Fruit fly (Drosophila melanogaster) whole organism, embryonic: ENCODE results near the gene CG2691.

Source experiments
- Asciz ChIP-seq: fragments of 200-800 bp; sonication (Bioruptor generic); optimal IDR thresholded peaks from 2 replicates; lab custom pipeline; 2017; ENCODE audit warnings: missing biosample characterization, mild to moderate bottlenecking, missing genetic modification characterization, missing genetic modification reagents
- Bdp1 ChIP-seq: fragments of 200-800 bp; sonication (Bioruptor generic); optimal IDR thresholded peaks from 3 replicates; lab custom pipeline; 2016; ENCODE audit warnings: missing biosample characterization, missing genetic modification characterization
- Bteb2 ChIP-seq: fragments of 200-800 bp; sonication (Bioruptor generic); optimal IDR thresholded peaks from 2 replicates; lab custom pipeline; 2016; ENCODE audit warnings: missing biosample characterization, missing genetic modification characterization
- CG10979 ChIP-seq: fragments of 200-800 bp; sonication (Bioruptor generic); optimal IDR thresholded peaks from 2 replicates; lab custom pipeline; 2018; ENCODE audit warnings: missing biosample characterization, mild to moderate bottlenecking, missing genetic modification characterization, moderate library complexity
- CG11093 ChIP-seq: fragments of 200-800 bp; sonication (Bioruptor generic); IDR thresholded peaks from 3 replicates; pipeline ENCODE4 v1.3.6; 2022; ENCODE audit warnings: missing biosample characterization, missing genetic modification characterization
- CG12104 ChIP-seq: fragments of 200-800 bp; sonication (Bioruptor generic); optimal IDR thresholded peaks from 3 replicates; lab custom pipeline; 2016; ENCODE audit warnings: missing biosample characterization, missing genetic modification characterization
- CG15479 ChIP-seq: fragments of 200-800 bp; sonication (Bioruptor generic); optimal IDR thresholded peaks from 3 replicates; lab custom pipeline; 2019; ENCODE audit warnings: missing biosample characterization, mild to moderate bottlenecking, missing genetic modification characterization, moderate library complexity
- CG15601 ChIP-seq: fragments of 200-800 bp; sonication (Bioruptor generic); optimal IDR thresholded peaks from 3 replicates; lab custom pipeline; 2019; ENCODE audit warnings: missing biosample characterization, mild to moderate bottlenecking, missing genetic modification characterization, moderate library complexity
- CG16815 ChIP-seq: fragments of 200-800 bp; sonication (Bioruptor generic); optimal IDR thresholded peaks from 3 replicates; lab custom pipeline; 2017; ENCODE audit warnings: missing biosample characterization, mild to moderate bottlenecking, missing genetic modification characterization
- CG17359 ChIP-seq: fragments of 200-800 bp; sonication (Bioruptor generic); optimal IDR thresholded peaks from 3 replicates; lab custom pipeline; 2018; ENCODE audit warnings: missing biosample characterization, mild to moderate bottlenecking, missing genetic modification characterization, moderate library complexity
- CG2678 ChIP-seq: fragments of 200-800 bp; sonication (Bioruptor generic); optimal IDR thresholded peaks from 3 replicates; lab custom pipeline; 2019; ENCODE audit warnings: missing biosample characterization, mild to moderate bottlenecking, missing genetic modification characterization, moderate library complexity
- CG33557 ChIP-seq: fragments of 200-800 bp; sonication (Bioruptor generic); optimal IDR thresholded peaks from 2 replicates; lab custom pipeline; 2019; ENCODE audit warnings: missing biosample characterization, mild to moderate bottlenecking, missing genetic modification characterization, moderate library complexity
- CG3726 ChIP-seq: fragments of 200-800 bp; sonication (Bioruptor generic); IDR thresholded peaks from 3 replicates; pipeline ENCODE4, ENCODE4 v1.3.6; 2022; ENCODE audit warnings: missing biosample characterization, missing genetic modification characterization
- CG42726 ChIP-seq: fragments of 200-800 bp; sonication (Bioruptor generic); IDR thresholded peaks from 2 replicates; pipeline ENCODE4 v1.3.6; 2022; ENCODE audit warnings: missing biosample characterization, missing genetic modification characterization; ENCODE audit not compliant: partially characterized antibody
- CG4328 ChIP-seq: fragments of 200-800 bp; sonication (Bioruptor generic); optimal IDR thresholded peaks from 3 replicates; lab custom pipeline; 2017; ENCODE audit warnings: missing biosample characterization, missing genetic modification reagents, missing genetic modification characterization
- CG6272 ChIP-seq: fragments of 200-800 bp; sonication (Bioruptor generic); IDR thresholded peaks from 2 replicates; pipeline ENCODE4 v1.3.6; 2022; ENCODE audit warnings: missing biosample characterization, missing genetic modification characterization
- CG9797 ChIP-seq: fragments of 200-800 bp; sonication (Bioruptor generic); optimal IDR thresholded peaks from 3 replicates; lab custom pipeline; 2018; ENCODE audit warnings: missing biosample characterization, mild to moderate bottlenecking, missing genetic modification characterization
- CG9932 ChIP-seq: fragments of 200-800 bp; sonication (Bioruptor generic); IDR thresholded peaks from 2 replicates; pipeline ENCODE4 v1.3.6; 2022; ENCODE audit warnings: missing biosample characterization, missing genetic modification characterization
- CTCF ChIP-seq: fragments of 200-800 bp; sonication (Bioruptor generic); optimal IDR thresholded peaks from 2 replicates; lab custom pipeline; 2017; ENCODE audit warnings: missing biosample characterization, mild to moderate bottlenecking, missing genetic modification characterization, moderate library complexity
- CoRest ChIP-seq: fragments of 200-800 bp; sonication (Bioruptor generic); optimal IDR thresholded peaks from 3 replicates; lab custom pipeline; 2018; ENCODE audit warnings: missing biosample characterization, mild to moderate bottlenecking, missing genetic modification characterization, moderate library complexity
- D19B ChIP-seq: fragments of 200-800 bp; sonication (Bioruptor generic); optimal IDR thresholded peaks from 2 replicates; lab custom pipeline; 2017; ENCODE audit warnings: missing biosample characterization, mild to moderate bottlenecking, missing genetic modification characterization
- Dad ChIP-seq: fragments of 200-800 bp; sonication (Bioruptor generic); optimal IDR thresholded peaks from 3 replicates; lab custom pipeline; 2016; ENCODE audit warnings: missing biosample characterization, missing genetic modification characterization
- Dip2 ChIP-seq: fragments of 200-800 bp; sonication (Bioruptor generic); IDR thresholded peaks from 2 replicates; pipeline ENCODE4 v1.3.6; 2022; ENCODE audit warnings: missing biosample characterization, missing genetic modification characterization
- Dll ChIP-seq: fragments of 200-800 bp; sonication (Bioruptor generic); IDR thresholded peaks from 4 replicates; pipeline ENCODE4 v1.3.6; 2022; ENCODE audit warnings: missing biosample characterization, missing genetic modification characterization; ENCODE audit not compliant: partially characterized antibody
- Dref ChIP-seq: fragments of 200-800 bp; sonication (Bioruptor generic); IDR thresholded peaks from 2 replicates; pipeline ENCODE4 v1.3.6; 2022; ENCODE audit warnings: missing biosample characterization, missing genetic modification characterization
- Ets65A ChIP-seq: fragments of 200-800 bp; sonication (Bioruptor generic); peaks from one replicate; lab custom pipeline; 2016; ENCODE audit warnings: missing biosample characterization, missing genetic modification characterization
- Hey ChIP-seq: fragments of 200-800 bp; sonication (Bioruptor generic); optimal IDR thresholded peaks from 3 replicates; lab custom pipeline; 2018; ENCODE audit warnings: missing biosample characterization, mild to moderate bottlenecking, missing genetic modification characterization
- Hsf ChIP-seq: fragments of 200-800 bp; sonication (Bioruptor generic); optimal IDR thresholded peaks from 3 replicates; lab custom pipeline; 2016; ENCODE audit warnings: missing biosample characterization, missing genetic modification characterization
- Med ChIP-seq: fragments of 200-800 bp; sonication (Bioruptor generic); peaks from one replicate; lab custom pipeline; 2016; ENCODE audit warnings: missing biosample characterization, missing genetic modification characterization, mild to moderate bottlenecking, inconsistent platforms, moderate library complexity
- Myb ChIP-seq: fragments of 200-800 bp; sonication (Bioruptor generic); optimal IDR thresholded peaks from 2 replicates; lab custom pipeline; 2016; ENCODE audit warnings: missing biosample characterization, missing genetic modification characterization
- Sox102F ChIP-seq: fragments of 200-800 bp; sonication (Bioruptor generic); optimal IDR thresholded peaks from 2 replicates; lab custom pipeline; 2018; ENCODE audit warnings: missing biosample characterization, mild to moderate bottlenecking, missing genetic modification characterization, moderate library complexity
- Trl ChIP-seq, 3 experiments: fragments of >200 bp in 2 of 3; fragments of 200-800 bp in 1 of 3; sonication (Bioruptor generic) in 1 of 3; optimal IDR thresholded peaks; 2 replicates in 1 of 3; 3 replicates in 2 of 3; lab custom pipeline; 2016 to 2017; ENCODE audit warnings: missing biosample characterization in 1 of 3, missing genetic modification characterization in 1 of 3
- Usf ChIP-seq: fragments of 200-800 bp; sonication (Bioruptor generic); optimal IDR thresholded peaks from 2 replicates; lab custom pipeline; 2017; ENCODE audit warnings: missing genotype, missing biosample characterization, missing genetic modification characterization
- bab2 ChIP-seq: fragments of 200-800 bp; sonication (Bioruptor generic); optimal IDR thresholded peaks from 2 replicates; lab custom pipeline; 2016; ENCODE audit warnings: missing biosample characterization, missing genetic modification characterization
- bcd ChIP-seq: fragments of 200-800 bp; sonication (Bioruptor generic); optimal IDR thresholded peaks from 2 replicates; lab custom pipeline; 2017; ENCODE audit warnings: missing biosample characterization, mild to moderate bottlenecking, missing genetic modification characterization
- cato ChIP-seq: fragments of 200-800 bp; sonication (Bioruptor generic); optimal IDR thresholded peaks from 2 replicates; lab custom pipeline; 2016; ENCODE audit warnings: missing biosample characterization, missing genetic modification characterization, borderline replicate concordance
- exex ChIP-seq: fragments of 200-800 bp; sonication (Bioruptor generic); optimal IDR thresholded peaks from 4 replicates; lab custom pipeline; 2018; ENCODE audit warnings: missing biosample characterization, mild to moderate bottlenecking, missing genetic modification characterization, moderate library complexity
- fru ChIP-seq: fragments of >200 bp; optimal IDR thresholded peaks from 2 replicates; lab custom pipeline; 2017
- her ChIP-seq: fragments of 200-800 bp; sonication (Bioruptor generic); optimal IDR thresholded peaks from 2 replicates; lab custom pipeline; 2016; ENCODE audit warnings: missing biosample characterization, missing genetic modification characterization
- kah ChIP-seq: fragments of 200-800 bp; sonication (Bioruptor generic); optimal IDR thresholded peaks from 2 replicates; lab custom pipeline; 2018; ENCODE audit warnings: missing biosample characterization, mild to moderate bottlenecking, missing genetic modification characterization
- lab ChIP-seq: fragments of 200-800 bp; sonication (Bioruptor generic); optimal IDR thresholded peaks from 3 replicates; lab custom pipeline; 2017; ENCODE audit warnings: missing biosample characterization, missing genetic modification characterization, mild to moderate bottlenecking, moderate library complexity, missing genetic modification reagents
- lilli ChIP-seq: fragments of 200-800 bp; sonication (Bioruptor generic); optimal IDR thresholded peaks from 3 replicates; lab custom pipeline; 2016; ENCODE audit warnings: missing biosample characterization, missing genetic modification characterization
- mirr ChIP-seq: fragments of 200-800 bp; sonication (Bioruptor generic); optimal IDR thresholded peaks from 3 replicates; lab custom pipeline; 2018; ENCODE audit warnings: missing biosample characterization, mild to moderate bottlenecking, missing genetic modification characterization
- sens-2 ChIP-seq: fragments of 200-800 bp; sonication (Bioruptor generic); IDR thresholded peaks from 2 replicates; pipeline ENCODE4 v1.3.6; 2022; ENCODE audit warnings: missing biosample characterization, missing genetic modification characterization
- sna ChIP-seq: fragments of 200-800 bp; sonication (Bioruptor generic); IDR thresholded peaks from 2 replicates; pipeline ENCODE4 v1.3.6; 2022; ENCODE audit warnings: missing biosample characterization, missing genetic modification characterization; ENCODE audit not compliant: partially characterized antibody
- sqz ChIP-seq: fragments of 200-800 bp; sonication (Bioruptor generic); optimal IDR thresholded peaks from 3 replicates; lab custom pipeline; 2018; ENCODE audit warnings: missing biosample characterization, mild to moderate bottlenecking, missing genetic modification characterization
- sr ChIP-seq: fragments of 200-800 bp; sonication (Bioruptor generic); IDR thresholded peaks from 3 replicates; pipeline ENCODE4 v1.3.6; 2022; ENCODE audit warnings: missing biosample characterization, missing genetic modification characterization
- tin ChIP-seq: fragments of 200-800 bp; sonication (Bioruptor generic); optimal IDR thresholded peaks from 3 replicates; lab custom pipeline; 2016; ENCODE audit warnings: missing biosample characterization, missing genetic modification characterization
- toy ChIP-seq: fragments of 200-800 bp; sonication (Bioruptor generic); IDR thresholded peaks from 2 replicates; pipeline ENCODE4 v1.3.6; 2022; ENCODE audit warnings: missing biosample characterization, missing genetic modification characterization

CG2691 gene

dm6 chrX:13586888-13587287 is 37.3 kb downstream of the CG2691 start:
- TF ChIP-seq Asciz = no peak
- no peak for TF ChIP-seq fru (lab: Kevin White, UChicago)
- TF ChIP-seq sr = no peak
- TF ChIP-seq lilli (GFP tag; lab: Kevin White, UChicago) = no peak
- no peak for TF ChIP-seq CG33557 (GFP tag; lab: Kevin White, UChicago)
- peak; percentile 87 for TF ChIP-seq CTCF (GFP tag; lab: Kevin White, UChicago)
- no peak for TF ChIP-seq Dll
- peak; percentile 82 for TF ChIP-seq CG10979 (tag; lab: Kevin White, UChicago)
- no peak for TF ChIP-seq Myb
- TF ChIP-seq CG17359 (tag; lab: Kevin White, UChicago) = no peak
- no peak for TF ChIP-seq Hsf (GFP tag; lab: Kevin White, UChicago)
- peak; percentile 76 for TF ChIP-seq Dip2 (GFP tag; lab: Robert Waterston, UW)
- TF ChIP-seq CG3726 = no peak

DNA sequence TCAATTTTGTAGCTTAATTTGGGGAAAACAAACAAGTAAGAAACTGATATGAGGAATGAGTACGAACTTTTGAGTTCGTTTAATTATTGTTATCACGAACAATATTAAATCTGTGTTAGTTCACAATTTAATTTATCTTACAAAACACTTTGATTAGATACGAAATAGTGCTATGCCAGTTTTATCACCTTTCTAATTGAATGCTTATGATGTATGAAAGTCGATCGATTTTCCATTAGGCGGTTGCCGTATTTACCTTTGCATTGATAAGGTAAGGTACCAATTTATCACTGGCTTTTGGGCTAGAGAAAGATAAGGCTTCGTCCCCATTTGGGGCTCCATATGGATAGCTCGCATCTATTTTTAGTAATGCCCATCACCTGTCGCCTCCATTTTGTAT is 44.9 kb downstream of the CG2691 start:
- peak; percentile 24 for TF ChIP-seq mirr (GFP tag; lab: Kevin White, UChicago)
- no peak for TF ChIP-seq CG6272 (GFP tag; lab: Robert Waterston, UW)
- TF ChIP-seq tin (GFP tag; lab: Kevin White, UChicago) = no peak
- peak; percentile 62 for TF ChIP-seq exex (tag; lab: Kevin White, UChicago)
- peak; percentile 66 for TF ChIP-seq lab (GFP tag; lab: Kevin White, UChicago)

DNA sequence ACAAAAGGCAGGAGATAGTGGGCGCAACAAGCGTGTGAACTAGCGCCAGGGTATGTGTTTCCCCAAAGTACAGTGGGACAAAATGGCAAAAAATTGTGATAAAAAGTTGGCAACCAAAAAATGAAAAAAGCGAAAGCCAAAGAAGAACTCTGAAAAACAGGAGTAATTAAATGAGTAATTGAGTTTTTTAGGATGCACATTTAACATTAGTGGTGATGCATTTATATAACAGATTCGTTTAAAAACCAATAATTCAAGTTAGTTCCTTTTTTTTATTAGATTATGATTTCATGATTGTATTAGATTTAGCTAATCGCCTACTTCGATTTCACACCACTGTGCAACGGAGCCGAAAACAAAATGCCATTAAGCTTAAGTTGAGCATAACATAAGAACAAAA is 51.8 kb downstream of the CG2691 start:
- TF ChIP-seq CG15601 (tag; lab: Kevin White, UChicago) (peak; percentile 17), sna (GFP tag; lab: Robert Waterston, UW) (no peak), sens-2 (GFP tag; lab: Robert Waterston, UW) (no peak), CG10979 (tag; lab: Kevin White, UChicago) (peak; percentile 75), cato (no peak), CG15479 (GFP tag; lab: Kevin White, UChicago) (no peak), CG2678 (peak; percentile 75), Bdp1 (GFP tag; lab: Kevin White, UChicago) (peak; percentile 26), CG16815 (GFP tag; lab: Kevin White, UChicago) (peak; percentile 30), Trl (optimal IDR thresholded peaks at IDR 0.05; lab: Kevin White, UChicago) (no peak), Trl (GFP tag; optimal IDR thresholded peaks at IDR 0.05; lab: Kevin White, UChicago) (peak; percentile 54), Dad (peak; percentile 1), CG11093 (GFP tag; lab: Robert Waterston, UW) (no peak), Sox102F (peak; percentile 74), bab2 (peak; percentile 49), Usf (GFP tag; lab: Kevin White, UChicago) (no peak), Med (GFP tag; lab: Kevin White, UChicago) (peak; percentile 88), bcd (GFP tag; lab: Kevin White, UChicago) (peak; percentile 50), kah (GFP tag; lab: Kevin White, UChicago) (no peak), D19B (peak; percentile 20), CG12104 (GFP tag; lab: Kevin White, UChicago) (peak; percentile 9), her (GFP tag; lab: Kevin White, UChicago) (no peak), Hey (tag; lab: Kevin White, UChicago) (no peak), Dref (GFP tag; lab: Robert Waterston, UW) (no peak), CG42726 (GFP tag; lab: Robert Waterston, UW) (no peak), toy (GFP tag; lab: Robert Waterston, UW) (no peak), Bteb2 (GFP tag; lab: Kevin White, UChicago) (peak; percentile 42), CG9932 (peak; percentile 28; the same call in 1 of the 2 replicates), CG4328 (GFP tag; lab: Kevin White, UChicago) (no peak), CoRest (tag; lab: Kevin White, UChicago) (peak; percentile 64), Hsf (GFP tag; lab: Kevin White, UChicago) (peak; percentile 59), sqz (no peak), Ets65A (GFP tag; lab: Kevin White, UChicago) (peak; percentile 89), CG9797 (GFP tag; lab: Kevin White, UChicago) (no peak)
